Worm (Caenorhabditis elegans) whole organism, young adult: ENCODE results near the gene F42G4.5.
"Not testable (repeated sequence)": the region's sequence is repeated elsewhere in the genome, so short reads cannot be mapped to it uniquely, and the experiment has no call there.

Source experiments
- T26A5.8 ChIP-seq: sonication (generic microtip); optimal IDR thresholded peaks from 2 replicates; lab custom pipeline; 2016; ENCODE audit warnings: missing genetic modification characterization, missing compliant biosample characterization
- attf-3 ChIP-seq: fragments of 200-800 bp; sonication (Bioruptor generic); conservative IDR thresholded peaks from 2 replicates; pipeline ENCODE4 v1.3.6; 2022; ENCODE audit warnings: missing genetic modification reagents, missing genetic modification characterization, missing compliant biosample characterization
- attf-5 ChIP-seq: fragments of 200-800 bp; sonication (Bioruptor generic); optimal IDR thresholded peaks from 2 replicates; lab custom pipeline; 2018; ENCODE audit warnings: mild to moderate bottlenecking, missing genetic modification characterization, missing compliant biosample characterization
- dpl-1 ChIP-seq: fragments of 150-350 bp; optimal IDR thresholded peaks from 2 replicates; lab custom pipeline; 2014; ENCODE audit warnings: missing biosample characterization, missing genetic modification reagents, missing genetic modification characterization
- him-1 ChIP-seq: sonication (generic microtip); optimal IDR thresholded peaks from 2 replicates; lab custom pipeline; 2016; ENCODE audit warnings: missing genotype, missing genetic modification reagents, missing genetic modification characterization, missing compliant biosample characterization
- hlh-12 ChIP-seq: sonication (generic microtip); optimal IDR thresholded peaks from 2 replicates; lab custom pipeline; 2016; ENCODE audit warnings: missing genetic modification characterization, missing compliant biosample characterization
- nhr-90 ChIP-seq: sonication (generic microtip); optimal IDR thresholded peaks from 2 replicates; lab custom pipeline; 2016; ENCODE audit warnings: missing genotype, mild to moderate bottlenecking, missing genetic modification characterization, missing compliant biosample characterization
- pha-4 ChIP-seq: fragments of 150-350 bp; sonication (generic microtip); optimal IDR thresholded peaks from 2 replicates; lab custom pipeline; 2014; ENCODE audit warnings: missing biosample characterization, missing genetic modification reagents, missing genetic modification characterization
- tbp1 ChIP-seq: fragments of 200-800 bp; sonication (Bioruptor generic); optimal IDR thresholded peaks from 2 replicates; lab custom pipeline; 2018; ENCODE audit warnings: mild to moderate bottlenecking, missing genetic modification characterization, missing compliant biosample characterization
- unc-130 ChIP-seq: sonication (generic microtip); optimal IDR thresholded peaks from 2 replicates; lab custom pipeline; 2016; ENCODE audit warnings: missing genetic modification reagents, missing genetic modification characterization, missing compliant biosample characterization
- ztf-18 ChIP-seq: sonication (generic microtip); optimal IDR thresholded peaks from 2 replicates; lab custom pipeline; 2016; ENCODE audit warnings: missing genotype, mild to moderate bottlenecking, missing genetic modification characterization, missing compliant biosample characterization

- TF ChIP-seq attf-5 (GFP tag; lab: Kevin White, UChicago); nhr-90; ztf-18 (tag; lab: Kevin White, UChicago); pha-4 (tag; lab: Kevin White, UChicago); dpl-1 (GFP tag; lab: Kevin White, UChicago); unc-130; T26A5.8 (tag; lab: Kevin White, UChicago); him-1 (tag; lab: Kevin White, UChicago); tbp1 (GFP tag; lab: Kevin White, UChicago); attf-3; hlh-12 (tag; lab: Kevin White, UChicago): not testable (repeated sequence)
Observed at ce11 chrII:13047106-13047505, 26.2 kb upstream of the F42G4.5 start, which contains the start of gene F42G4.7.
